Worm (Caenorhabditis elegans): ENCODE data around the gene T28C12.15.

DNA sequence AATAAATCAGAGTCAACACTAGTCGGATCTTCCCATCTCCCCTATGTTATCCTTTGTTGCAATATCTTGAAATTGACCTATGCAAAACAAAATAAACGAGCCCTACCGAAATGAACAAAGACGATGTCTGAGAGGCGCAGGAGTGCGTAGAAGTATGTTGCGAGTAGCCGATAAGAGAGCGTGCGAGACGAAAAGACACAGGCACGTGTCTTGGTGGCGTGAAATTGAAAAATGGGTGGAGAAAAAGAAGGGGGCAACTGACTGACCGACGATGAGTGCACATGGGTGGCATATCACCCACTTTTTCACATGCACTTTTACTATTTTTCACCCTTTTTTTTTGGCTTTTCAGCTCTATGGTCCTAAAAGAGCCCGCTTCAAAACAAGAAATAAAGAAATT lies 26.6 kb upstream of the T28C12.15 start:
- TF ChIP-seq pqm-1 (tag; optimal IDR thresholded peaks at IDR 0.05) (no peak), pros-1 (tag; optimal IDR thresholded peaks at IDR 0.05) (no peak), hlh-30 (tag; optimal IDR thresholded peaks at IDR 0.05; ENCODE audit: insufficient read depth) (peak; percentile 53), ref-2 (tag; optimal IDR thresholded peaks at IDR 0.05) (no peak), F13H6.1 (tag; optimal IDR thresholded peaks at IDR 0.05) (peak; percentile 43), ama-1 (optimal IDR thresholded peaks at IDR 0.05) (no peak), pha-2 (tag; optimal IDR thresholded peaks at IDR 0.05) (no peak), ceh-19 (GFP tag; optimal IDR thresholded peaks at IDR 0.05) (no peak), ceh-14 (tag; optimal IDR thresholded peaks at IDR 0.05) (no peak)
